Fruit fly (Drosophila melanogaster) whole organism, adult: ENCODE measurements around the gene CG42869.

Experiments
- CG12768 ChIP-seq: fragments of 200-800 bp; sonication (Bioruptor generic); optimal IDR thresholded peaks from 2 replicates; lab custom pipeline; 2017; ENCODE audit warnings: missing biosample characterization, missing genetic modification characterization, mild to moderate bottlenecking, moderate library complexity, missing genetic modification reagents
- CG14711 ChIP-seq: fragments of 200-800 bp; sonication (Bioruptor generic); optimal IDR thresholded peaks from 2 replicates; lab custom pipeline; 2018; ENCODE audit warnings: missing biosample characterization, mild to moderate bottlenecking, missing genetic modification characterization, moderate library complexity
- CG33017 ChIP-seq: fragments of 200-800 bp; sonication (Bioruptor generic); optimal IDR thresholded peaks from 2 replicates; lab custom pipeline; 2018; ENCODE audit warnings: missing biosample characterization, mild to moderate bottlenecking, missing genetic modification characterization, moderate library complexity
- CG5204 ChIP-seq: fragments of 200-800 bp; sonication (Bioruptor generic); optimal IDR thresholded peaks from 2 replicates; lab custom pipeline; 2016; ENCODE audit warnings: missing biosample characterization, missing genetic modification characterization
- CG7045 ChIP-seq: fragments of 200-800 bp; sonication (Bioruptor generic); optimal IDR thresholded peaks from 2 replicates; lab custom pipeline; 2017; ENCODE audit warnings: missing biosample characterization, mild to moderate bottlenecking, missing genetic modification characterization
- CG7101 ChIP-seq: fragments of 200-800 bp; sonication (Bioruptor generic); optimal IDR thresholded peaks from 2 replicates; lab custom pipeline; 2018; ENCODE audit warnings: missing biosample characterization, mild to moderate bottlenecking, missing genetic modification characterization, moderate library complexity
- Clk ChIP-seq: fragments of 200-800 bp; sonication (Bioruptor generic); optimal IDR thresholded peaks from 2 replicates; lab custom pipeline; 2017; ENCODE audit warnings: missing biosample characterization, missing genetic modification characterization
- Mnt ChIP-seq: fragments of 200-800 bp; sonication (Bioruptor generic); optimal IDR thresholded peaks from 2 replicates; lab custom pipeline; 2016; ENCODE audit warnings: missing biosample characterization, mild to moderate bottlenecking, missing genetic modification characterization
- bab1 ChIP-seq: fragments of 200-800 bp; sonication (Bioruptor generic); optimal IDR thresholded peaks from 3 replicates; lab custom pipeline; 2019; ENCODE audit warnings: missing biosample characterization, mild to moderate bottlenecking, missing genetic modification characterization, moderate library complexity
- kay ChIP-seq: fragments of 200-800 bp; sonication (Bioruptor generic); peaks from one replicate; lab custom pipeline; 2016; ENCODE audit warnings: missing biosample characterization, missing genetic modification characterization, borderline replicate concordance
- ovo ChIP-seq: fragments of 200-800 bp; sonication (Bioruptor generic); optimal IDR thresholded peaks from 2 replicates; lab custom pipeline; 2016; ENCODE audit warnings: missing biosample characterization, missing genetic modification characterization
- pad ChIP-seq: fragments of 200-800 bp; sonication (Bioruptor generic); optimal IDR thresholded peaks from 3 replicates; lab custom pipeline; 2017; ENCODE audit warnings: missing biosample characterization, missing genetic modification characterization, mild to moderate bottlenecking, moderate library complexity, missing genetic modification reagents
- toe ChIP-seq: fragments of 200-800 bp; sonication (Bioruptor generic); optimal IDR thresholded peaks from 2 replicates; lab custom pipeline; 2016; ENCODE audit warnings: missing biosample characterization, missing genetic modification characterization

DNA sequence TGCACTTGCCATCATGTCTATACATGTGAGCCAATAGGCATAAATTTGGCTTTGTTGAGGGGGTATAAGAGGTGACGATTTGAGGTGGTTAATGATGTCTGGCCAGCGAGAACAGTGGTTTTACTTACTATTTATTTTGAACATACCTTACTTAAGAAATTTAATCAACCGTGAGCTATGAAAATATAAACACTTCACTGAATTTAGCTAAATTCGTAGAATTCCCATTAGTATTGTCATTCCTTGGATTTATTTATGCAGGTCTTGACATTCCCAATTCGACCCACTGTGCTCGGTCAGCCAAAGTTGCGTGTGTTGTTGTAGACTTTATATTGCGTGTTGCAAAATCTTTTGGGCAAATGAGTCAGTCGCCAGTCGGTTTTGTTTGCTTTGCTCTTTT lies 48.7 kb downstream of the CG42869 start:
- TF ChIP-seq CG14711 (tag; lab: Kevin White, UChicago) (no peak), toe (GFP tag; lab: Kevin White, UChicago) (no peak), kay (GFP tag; lab: Kevin White, UChicago) (no peak), ovo (GFP tag; lab: Kevin White, UChicago) (no peak), CG7045 (no peak), pad (GFP tag; lab: Kevin White, UChicago) (no peak), CG33017 (tag; lab: Kevin White, UChicago) (no peak), Clk (GFP tag; lab: Kevin White, UChicago) (no peak), CG5204 (GFP tag; lab: Kevin White, UChicago) (no peak), CG12768 (GFP tag; lab: Kevin White, UChicago) (no peak), CG7101 (no peak), Mnt (no peak), bab1 (no peak)
